Worm (Caenorhabditis elegans): Measurements from ENCODE around the gene ccd-5.

Gene ccd-5

DNA sequence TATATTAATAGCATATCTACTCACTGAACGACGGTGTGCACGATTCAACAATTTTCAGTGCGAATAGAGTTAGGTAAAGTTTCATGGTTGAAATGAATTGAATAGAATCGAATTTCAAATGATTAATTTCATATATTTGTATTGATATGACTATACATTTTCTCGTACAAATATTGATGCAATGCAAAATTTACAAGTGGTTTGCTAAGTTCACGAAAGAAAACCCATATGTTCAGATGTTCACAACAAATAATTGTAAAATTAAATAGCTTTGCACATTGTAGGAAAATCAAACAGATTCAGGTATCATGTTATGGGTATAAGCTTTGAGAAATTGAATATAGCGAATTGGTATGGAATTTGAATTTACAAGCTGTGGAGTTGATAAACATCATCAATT lies 13.2 kb upstream of the ccd-5 start, which contains the start of gene H01M10.2 (continued):
- TF ChIP-seq B0261.1 (tag; optimal IDR thresholded peaks at IDR 0.05) (no peak), rec-8 (tag; optimal IDR thresholded peaks at IDR 0.05) (no peak), aptf-3 (GFP tag; IDR thresholded peaks at IDR 0.05) (no peak)

DNA sequence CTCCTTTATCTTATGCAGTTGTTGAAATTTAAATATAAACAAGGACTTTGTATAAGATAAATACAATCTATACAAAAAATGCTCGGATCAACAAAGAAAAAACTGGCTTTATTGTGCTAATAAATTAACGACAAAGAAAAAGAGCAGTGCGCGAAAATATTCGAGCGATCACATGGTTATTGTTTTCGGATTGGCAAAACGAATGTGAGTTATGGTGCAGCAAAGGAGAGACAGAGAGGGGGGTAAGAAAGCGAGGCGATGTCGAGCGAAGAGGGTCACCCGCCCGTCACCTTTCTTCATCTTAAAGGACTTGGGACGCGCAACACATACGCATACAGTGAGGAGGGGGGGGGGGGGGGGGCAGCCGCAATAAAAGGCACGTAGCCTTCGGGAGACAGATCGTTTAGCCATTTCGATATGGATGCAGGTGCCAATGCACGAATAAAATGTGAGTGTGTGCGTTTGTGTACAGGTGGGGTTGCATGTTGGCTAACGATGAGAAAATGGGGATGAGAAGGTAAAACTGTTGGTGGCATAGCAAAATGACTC lies 10.8 kb upstream of the ccd-5 start:
- peak; percentile 18; the same call in 1 of the 2 replicates for TF ChIP-seq egrh-3 (GFP tag; IDR thresholded peaks at IDR 0.05)
- 0 out of 2 replicates have a peak, but pooled peaks have one; percentile 26 for TF ChIP-seq ztf-25 (GFP tag; IDR thresholded peaks at IDR 0.05)
- TF ChIP-seq aptf-2 (GFP tag; conservative IDR thresholded peaks at IDR 0.05) = no peak
- no peak for TF ChIP-seq tbx-9 (tag; optimal IDR thresholded peaks at IDR 0.05; ENCODE audit: borderline replicate concordance)
- TF ChIP-seq nhr-80 (tag; optimal IDR thresholded peaks at IDR 0.05) = no peak
- TF ChIP-seq lin-26 (GFP tag; IDR thresholded peaks at IDR 0.05) = no peak
- no peak for TF ChIP-seq cebp-1 (GFP tag; IDR thresholded peaks at IDR 0.05)
- TF ChIP-seq cebp-1 (tag; optimal IDR thresholded peaks at IDR 0.05) = no peak
- TF ChIP-seq nhr-120 (GFP tag; IDR thresholded peaks at IDR 0.05) = no peak
- TF ChIP-seq efl-1 (GFP tag; optimal IDR thresholded peaks at IDR 0.05) = no peak
- no peak for TF ChIP-seq sea-2 (GFP tag; IDR thresholded peaks at IDR 0.05)
- TF ChIP-seq him-1 (tag; optimal IDR thresholded peaks at IDR 0.05) = no peak
- TF ChIP-seq egl-18 (GFP tag; IDR thresholded peaks at IDR 0.05) = no peak
- no peak for TF ChIP-seq aptf-3 (GFP tag; IDR thresholded peaks at IDR 0.05)

DNA sequence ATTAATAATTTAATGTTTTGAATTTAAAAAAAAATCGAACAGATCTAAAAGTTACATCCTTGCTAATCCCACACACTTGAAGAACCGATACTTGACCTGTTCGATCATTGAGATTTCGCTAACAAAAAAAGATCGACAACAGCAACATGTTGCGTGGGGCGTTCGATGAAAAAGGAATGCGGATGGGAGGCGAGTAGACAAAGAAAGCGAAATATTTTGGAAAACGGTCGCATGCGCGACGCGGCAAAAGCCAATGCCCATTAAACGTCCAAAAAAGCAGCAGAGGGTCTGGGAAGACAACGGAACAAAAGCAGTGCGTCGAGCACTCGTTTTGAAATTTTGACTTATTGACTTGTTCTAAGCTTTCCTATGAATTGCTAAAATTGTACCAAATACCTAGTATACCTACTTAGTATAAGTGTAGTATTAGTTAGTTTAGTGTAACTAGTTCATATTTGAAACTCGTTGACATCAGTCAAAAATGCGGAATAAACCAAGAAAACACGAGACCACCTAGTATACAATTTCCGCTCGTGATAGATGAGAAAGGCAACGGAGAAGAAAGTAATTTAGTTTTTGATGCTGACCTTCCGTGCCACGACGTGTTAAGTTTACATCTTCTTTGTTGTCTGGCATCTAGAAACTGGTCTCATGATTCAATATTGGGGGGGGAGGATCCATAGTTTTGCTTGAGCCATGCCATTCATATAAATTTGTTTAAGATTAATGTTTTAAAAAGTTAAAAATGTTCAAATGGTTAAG lies 9.6 kb upstream of the ccd-5 start:
- TF ChIP-seq egrh-3 (GFP tag; IDR thresholded peaks at IDR 0.05) = no peak
- TF ChIP-seq aptf-3 (GFP tag; IDR thresholded peaks at IDR 0.05) = no peak
- no peak for TF ChIP-seq efl-1 (GFP tag; optimal IDR thresholded peaks at IDR 0.05)
- TF ChIP-seq egl-18 (GFP tag; IDR thresholded peaks at IDR 0.05) = no peak
- TF ChIP-seq rcor-1 (GFP tag; IDR thresholded peaks at IDR 0.05) = no peak
- TF ChIP-seq dox-1 (GFP tag; IDR thresholded peaks at IDR 0.05) = no peak
- TF ChIP-seq hlh-12 (tag; optimal IDR thresholded peaks at IDR 0.05) = no peak
- TF ChIP-seq atf-7 (tag; optimal IDR thresholded peaks at IDR 0.05) = no peak
- no peak for TF ChIP-seq F10E7.11 (tag; optimal IDR thresholded peaks at IDR 0.05)
- no peak for TF ChIP-seq Y95B8A.8 (GFP tag; IDR thresholded peaks at IDR 0.05)
- no peak for TF ChIP-seq lir-1 (GFP tag; conservative IDR thresholded peaks at IDR 0.05)
- no peak for TF ChIP-seq ceh-100 (GFP tag; IDR thresholded peaks at IDR 0.05)
- no peak for TF ChIP-seq attf-5 (GFP tag; optimal IDR thresholded peaks at IDR 0.05)
- no peak for TF ChIP-seq nfyb-1 (GFP tag; IDR thresholded peaks at IDR 0.05)
- TF ChIP-seq mes-4 (tag; optimal IDR thresholded peaks at IDR 0.05) = no peak
- no peak for TF ChIP-seq cebp-2 (GFP tag; IDR thresholded peaks at IDR 0.05)
- no peak for TF ChIP-seq F23B12.7 (tag; optimal IDR thresholded peaks at IDR 0.05; ENCODE audit: insufficient read depth)
- TF ChIP-seq Y53G8AR.9 (GFP tag; conservative IDR thresholded peaks at IDR 0.05) = no peak

DNA sequence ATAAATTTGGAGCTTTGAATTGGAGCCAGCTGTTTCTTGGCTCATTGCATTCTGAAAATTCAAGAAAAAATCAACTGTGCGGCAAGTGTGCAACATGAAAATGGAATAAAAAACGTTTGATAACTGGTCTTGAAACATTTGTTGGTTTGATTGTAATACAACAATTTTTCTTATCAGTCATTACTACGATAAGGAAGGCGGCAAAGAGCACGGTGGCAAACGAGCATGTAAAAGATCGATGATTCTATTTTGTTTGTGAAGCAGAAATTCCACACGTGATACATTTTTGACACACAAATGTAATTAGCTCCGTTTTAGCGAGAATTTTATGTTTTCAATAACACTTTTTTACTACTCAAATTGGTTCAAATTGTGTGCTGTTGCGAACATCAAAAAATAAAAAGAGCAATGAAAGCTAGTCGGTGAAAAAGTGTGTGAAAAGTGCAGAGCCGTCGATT lies 8.1 kb upstream of the ccd-5 start, which contains the start of gene H01M10.1:
H01M10.1 (minus strand) TSS at position 51 of the 458 bp plus-strand sequence.
- no peak for TF ChIP-seq sdz-38 (tag; optimal IDR thresholded peaks at IDR 0.05)
- peak; percentile 76 for TF ChIP-seq nhr-80 (tag; optimal IDR thresholded peaks at IDR 0.05)

DNA sequence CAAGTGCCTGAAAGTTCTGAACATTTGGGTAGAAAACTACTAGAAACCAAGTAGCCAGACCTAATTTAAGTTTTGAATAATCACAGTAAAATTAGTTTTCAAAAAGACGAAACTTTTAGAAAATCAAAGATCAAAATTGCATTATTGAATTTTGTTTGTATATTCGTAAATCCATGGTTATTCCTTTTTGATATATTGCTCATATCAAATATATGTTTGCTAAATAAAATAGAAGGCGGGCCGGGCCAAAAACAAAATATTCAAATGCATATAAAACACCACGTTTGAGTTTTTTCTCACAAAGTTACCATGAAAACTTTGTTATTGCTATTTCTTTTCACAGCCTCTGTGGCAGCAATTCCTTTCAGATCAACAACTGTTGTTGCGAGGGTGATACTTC lies 5.0 kb upstream of the ccd-5 start, which contains the start of gene ttr-42:
ttr-42 (plus strand) TSS at position 301 of the 400 bp plus-strand sequence.
- TF ChIP-seq pbrm-1 (GFP tag; IDR thresholded peaks at IDR 0.05) (no peak), F23B12.7 (tag; optimal IDR thresholded peaks at IDR 0.05; ENCODE audit: insufficient read depth) (no peak), hlh-26 (GFP tag; conservative IDR thresholded peaks at IDR 0.05) (no peak), let-526 (GFP tag; IDR thresholded peaks at IDR 0.05) (no peak), rcor-1 (GFP tag; IDR thresholded peaks at IDR 0.05) (no peak), ceh-58 (GFP tag; IDR thresholded peaks at IDR 0.05) (no peak), atf-7 (tag; optimal IDR thresholded peaks at IDR 0.05) (no peak), repo-1 (tag; optimal IDR thresholded peaks at IDR 0.05) (no peak), unc-62 (GFP tag; optimal IDR thresholded peaks at IDR 0.05) (no peak), lin-54 (GFP tag; optimal IDR thresholded peaks at IDR 0.05) (no peak), hmg-20 (GFP tag; IDR thresholded peaks at IDR 0.05) (no peak), unc-130 (GFP tag; optimal IDR thresholded peaks at IDR 0.05) (no peak), cebp-2 (GFP tag; IDR thresholded peaks at IDR 0.05) (no peak), hrde-1 (tag; optimal IDR thresholded peaks at IDR 0.05; ENCODE audit: borderline replicate concordance) (no peak), Y53G8AR.9 (GFP tag; conservative IDR thresholded peaks at IDR 0.05) (no peak), hlh-12 (tag; optimal IDR thresholded peaks at IDR 0.05) (no peak)
